Fruit fly (Drosophila melanogaster) whole organism, prepupa: ENCODE data around the gene CG5888.
A peak's percentile ranks its signal among the peaks of the same experiment; 100 is the strongest.

Source experiments
- Blimp-1 ChIP-seq: fragments of 200-800 bp; sonication (Bioruptor generic); optimal IDR thresholded peaks from 3 replicates; lab custom pipeline; 2017; ENCODE audit warnings: missing biosample characterization, missing genetic modification characterization, mild to moderate bottlenecking, moderate library complexity, missing genetic modification reagents
- CG10669 ChIP-seq: fragments of 200-800 bp; sonication (Bioruptor generic); optimal IDR thresholded peaks from 3 replicates; lab custom pipeline; 2018; ENCODE audit warnings: missing biosample characterization, mild to moderate bottlenecking, missing genetic modification characterization, moderate library complexity
- CG11294 ChIP-seq: fragments of 200-800 bp; sonication (Bioruptor generic); IDR thresholded peaks from 2 replicates; pipeline ENCODE4 v1.3.6; 2022; ENCODE audit warnings: missing biosample characterization, missing genetic modification characterization
- CG15336 ChIP-seq: fragments of 200-800 bp; sonication (Bioruptor generic); IDR thresholded peaks from 2 replicates; pipeline ENCODE4 v1.3.6; 2022; ENCODE audit warnings: missing biosample characterization, missing genetic modification characterization
- CG1621 ChIP-seq: fragments of 200-800 bp; sonication (Bioruptor generic); optimal IDR thresholded peaks from 3 replicates; lab custom pipeline; 2018; ENCODE audit warnings: missing biosample characterization, mild to moderate bottlenecking, missing genetic modification characterization
- CG16779 ChIP-seq: fragments of 200-800 bp; sonication (Bioruptor generic); optimal IDR thresholded peaks from 3 replicates; lab custom pipeline; 2017; ENCODE audit warnings: missing biosample characterization, mild to moderate bottlenecking, missing genetic modification characterization
- CG3032 ChIP-seq: fragments of 200-800 bp; optimal IDR thresholded peaks from 2 replicates; lab custom pipeline; 2019; ENCODE audit warnings: missing biosample characterization, mild to moderate bottlenecking, missing genetic modification characterization, moderate library complexity
- CG31627 ChIP-seq: fragments of 200-800 bp; sonication (Bioruptor generic); optimal IDR thresholded peaks from 3 replicates; lab custom pipeline; 2016; ENCODE audit warnings: missing biosample characterization, missing genetic modification characterization
- CG32006 ChIP-seq: fragments of 200-800 bp; sonication (Bioruptor generic); optimal IDR thresholded peaks from 3 replicates; lab custom pipeline; 2017; ENCODE audit warnings: missing biosample characterization, mild to moderate bottlenecking, missing genetic modification characterization
- CG34406 ChIP-seq: fragments of 200-800 bp; sonication (Bioruptor generic); optimal IDR thresholded peaks from 3 replicates; lab custom pipeline; 2016; ENCODE audit warnings: missing biosample characterization, missing genetic modification characterization
- CG4318 ChIP-seq: fragments of 200-800 bp; sonication (Bioruptor generic); optimal IDR thresholded peaks from 3 replicates; lab custom pipeline; 2017; ENCODE audit warnings: missing biosample characterization, mild to moderate bottlenecking, missing genetic modification characterization
- CG6163 ChIP-seq: fragments of 200-800 bp; sonication (Bioruptor generic); IDR thresholded peaks from 3 replicates; pipeline ENCODE4 v1.3.6; 2022; ENCODE audit warnings: missing biosample characterization, missing genetic modification characterization
- CG6276 ChIP-seq: fragments of 200-800 bp; sonication (Bioruptor generic); optimal IDR thresholded peaks from 2 replicates; lab custom pipeline; 2017; ENCODE audit warnings: missing biosample characterization, mild to moderate bottlenecking, missing genetic modification characterization
- CG6792 ChIP-seq: fragments of 200-800 bp; sonication (Bioruptor generic); optimal IDR thresholded peaks from 3 replicates; lab custom pipeline; 2016; ENCODE audit warnings: missing biosample characterization, missing genetic modification characterization
- CG6808 ChIP-seq: fragments of 200-800 bp; sonication (Bioruptor generic); optimal IDR thresholded peaks from 3 replicates; lab custom pipeline; 2017; ENCODE audit warnings: missing biosample characterization, missing genetic modification characterization, mild to moderate bottlenecking, moderate library complexity, missing genetic modification reagents
- CG6854 ChIP-seq: fragments of 200-800 bp; sonication (Bioruptor generic); optimal IDR thresholded peaks from 2 replicates; lab custom pipeline; 2017; ENCODE audit warnings: missing biosample characterization, mild to moderate bottlenecking, missing genetic modification characterization
- CG7368 ChIP-seq: fragments of 200-800 bp; sonication (Bioruptor generic); optimal IDR thresholded peaks from 3 replicates; lab custom pipeline; 2016; ENCODE audit warnings: missing biosample characterization, missing genetic modification characterization
- CG8119 ChIP-seq: fragments of 200-800 bp; sonication (Bioruptor generic); IDR thresholded peaks from 3 replicates; pipeline ENCODE4 v1.3.6; 2022; ENCODE audit warnings: missing biosample characterization, missing genetic modification characterization
- CG8319 ChIP-seq: fragments of 200-800 bp; sonication (Bioruptor generic); optimal IDR thresholded peaks from 3 replicates; lab custom pipeline; 2016; ENCODE audit warnings: missing biosample characterization, missing genetic modification characterization
- CG8632 ChIP-seq: fragments of 200-800 bp; sonication (Bioruptor generic); optimal IDR thresholded peaks from 3 replicates; lab custom pipeline; 2016; ENCODE audit warnings: missing biosample characterization, missing genetic modification characterization
- CG9139 ChIP-seq: fragments of 200-800 bp; sonication (Bioruptor generic); optimal IDR thresholded peaks from 3 replicates; lab custom pipeline; 2017; ENCODE audit warnings: missing biosample characterization, mild to moderate bottlenecking, missing genetic modification characterization
- Eip75B ChIP-seq: fragments of 200-800 bp; sonication (Bioruptor generic); optimal IDR thresholded peaks from 3 replicates; lab custom pipeline; 2016; ENCODE audit warnings: missing biosample characterization, missing genetic modification characterization
- Eip78C ChIP-seq: fragments of 200-800 bp; sonication (Bioruptor generic); peaks from one replicate; lab custom pipeline; 2016; ENCODE audit warnings: missing biosample characterization, missing genetic modification characterization
- Ets21C ChIP-seq: fragments of 200-800 bp; sonication (Bioruptor generic); optimal IDR thresholded peaks from 3 replicates; lab custom pipeline; 2016; ENCODE audit warnings: missing biosample characterization, missing genetic modification characterization
- Ets96B ChIP-seq: fragments of 200-800 bp; optimal IDR thresholded peaks from 2 replicates; lab custom pipeline; 2019; ENCODE audit warnings: missing biosample characterization, mild to moderate bottlenecking, missing genetic modification characterization, moderate library complexity
- Gug ChIP-seq: fragments of 200-800 bp; sonication (Bioruptor generic); IDR thresholded peaks from 2 replicates; pipeline ENCODE4 v1.3.6; 2022; ENCODE audit warnings: missing biosample characterization, missing genetic modification characterization
- Hr38 ChIP-seq: sonication (Bioruptor generic); optimal IDR thresholded peaks from 2 replicates; lab custom pipeline; 2016; ENCODE audit warnings: missing biosample characterization, missing genetic modification characterization
- Hr4 ChIP-seq: fragments of 200-800 bp; sonication (Bioruptor generic); optimal IDR thresholded peaks from 3 replicates; lab custom pipeline; 2016; ENCODE audit warnings: missing biosample characterization, missing genetic modification characterization
- Met ChIP-seq: fragments of 200-800 bp; sonication (Bioruptor generic); optimal IDR thresholded peaks from 3 replicates; lab custom pipeline; 2016; ENCODE audit warnings: missing biosample characterization, missing genetic modification characterization
- OdsH ChIP-seq: fragments of 200-800 bp; sonication (Bioruptor generic); optimal IDR thresholded peaks from 3 replicates; lab custom pipeline; 2016; ENCODE audit warnings: missing biosample characterization, missing genetic modification characterization
- Smox ChIP-seq: fragments of 200-800 bp; sonication (Bioruptor generic); optimal IDR thresholded peaks from 3 replicates; lab custom pipeline; 2016; ENCODE audit warnings: missing biosample characterization, missing genetic modification characterization
- Sox102F ChIP-seq: fragments of 200-800 bp; sonication (Bioruptor generic); optimal IDR thresholded peaks from 2 replicates; lab custom pipeline; 2016; ENCODE audit warnings: missing biosample characterization, mild to moderate bottlenecking, missing genetic modification characterization
- Sox14 ChIP-seq: fragments of 200-800 bp; sonication (Bioruptor generic); optimal IDR thresholded peaks from 3 replicates; lab custom pipeline; 2016; ENCODE audit warnings: missing biosample characterization, missing genetic modification characterization
- Sox15 ChIP-seq: fragments of 200-800 bp; sonication (Bioruptor generic); optimal IDR thresholded peaks from 3 replicates; lab custom pipeline; 2016; ENCODE audit warnings: missing biosample characterization, missing genetic modification characterization
- achi ChIP-seq: fragments of 200-800 bp; sonication (Bioruptor generic); optimal IDR thresholded peaks from 3 replicates; lab custom pipeline; 2016; ENCODE audit warnings: missing biosample characterization, missing genetic modification characterization
- acj6 ChIP-seq: fragments of 200-800 bp; sonication (Bioruptor generic); optimal IDR thresholded peaks from 3 replicates; lab custom pipeline; 2016; ENCODE audit warnings: missing biosample characterization, missing genetic modification characterization
- cyc ChIP-seq: fragments of 200-800 bp; sonication (Bioruptor generic); optimal IDR thresholded peaks from 3 replicates; lab custom pipeline; 2016; ENCODE audit warnings: missing biosample characterization, missing genetic modification characterization
- dac ChIP-seq: fragments of 200-800 bp; sonication (Bioruptor generic); optimal IDR thresholded peaks from 2 replicates; lab custom pipeline; 2017; ENCODE audit warnings: missing biosample characterization, mild to moderate bottlenecking, missing genetic modification characterization
- dsx ChIP-seq: fragments of 200-800 bp; optimal IDR thresholded peaks from 3 replicates; lab custom pipeline; 2019; ENCODE audit warnings: missing biosample characterization, mild to moderate bottlenecking, missing genetic modification characterization, moderate library complexity; ENCODE audit not compliant: poor library complexity, severe bottlenecking
- fd85E ChIP-seq: fragments of 200-800 bp; sonication (Bioruptor generic); optimal IDR thresholded peaks from 3 replicates; lab custom pipeline; 2016; ENCODE audit warnings: missing biosample characterization, missing genetic modification characterization
- fkh ChIP-seq: fragments of 200-800 bp; sonication (Bioruptor generic); optimal IDR thresholded peaks from 3 replicates; lab custom pipeline; 2017; ENCODE audit warnings: missing biosample characterization, mild to moderate bottlenecking, missing genetic modification characterization, moderate library complexity
- lz ChIP-seq: fragments of 200-800 bp; sonication (Bioruptor generic); optimal IDR thresholded peaks from 3 replicates; lab custom pipeline; 2016; ENCODE audit warnings: missing biosample characterization, missing genetic modification characterization
- pdm3 ChIP-seq: fragments of 200-800 bp; sonication (Bioruptor generic); optimal IDR thresholded peaks from 3 replicates; lab custom pipeline; 2016; ENCODE audit warnings: missing biosample characterization, missing genetic modification characterization
- salr ChIP-seq, 2 experiments: fragments of 200-800 bp; sonication (Bioruptor generic); optimal IDR thresholded peaks; 3 replicates each; lab custom pipeline; 2016 to 2018; ENCODE audit warnings: missing biosample characterization in 2 of 2, missing genetic modification characterization in 2 of 2, mild to moderate bottlenecking in 1 of 2
- spab ChIP-seq: fragments of 200-800 bp; sonication (Bioruptor generic); optimal IDR thresholded peaks from 2 replicates; lab custom pipeline; 2017; ENCODE audit warnings: missing biosample characterization, mild to moderate bottlenecking, missing genetic modification characterization, missing genetic modification reagents
- ss ChIP-seq, 2 experiments: fragments of 200-800 bp; sonication (Bioruptor generic); optimal IDR thresholded peaks; 2 replicates in 1 of 2; 3 replicates in 1 of 2; lab custom pipeline; 2017 to 2018; ENCODE audit warnings: mild to moderate bottlenecking in 2 of 2, missing biosample characterization in 2 of 2, missing genetic modification characterization in 2 of 2, moderate library complexity in 1 of 2
- topi ChIP-seq: fragments of 200-800 bp; sonication (Bioruptor generic); optimal IDR thresholded peaks from 3 replicates; lab custom pipeline; 2016; ENCODE audit warnings: missing biosample characterization, missing genetic modification characterization
- vri ChIP-seq: fragments of 200-800 bp; sonication (Bioruptor generic); optimal IDR thresholded peaks from 3 replicates; lab custom pipeline; 2016; ENCODE audit warnings: missing biosample characterization, mild to moderate bottlenecking, missing genetic modification characterization

The CG5888 gene

dm6 chr2L:16448451-16449206 is at the start of gene CG5888 (continued):
- TF ChIP-seq CG3032 (peak; percentile 74), Eip75B (GFP tag; lab: Kevin White, UChicago) (peak; percentile 72), Met (GFP tag; lab: Kevin White, UChicago) (peak; percentile 69), CG8319 (peak; percentile 28), CG32006 (GFP tag; lab: Kevin White, UChicago) (peak; percentile 91), vri (GFP tag; lab: Kevin White, UChicago) (peak; percentile 5), CG16779 (tag; lab: Kevin White, UChicago) (peak; percentile 83), CG6276 (peak; percentile 72), lz (GFP tag; lab: Kevin White, UChicago) (peak; percentile 31), Eip78C (GFP tag; lab: Kevin White, UChicago) (peak; percentile 70)

dm6 chr2L:16497196-16497595 is 48.9 kb upstream of the CG5888 start:
- TF ChIP-seq Met (GFP tag; lab: Kevin White, UChicago): no peak
- TF ChIP-seq CG6163 (GFP tag; lab: Robert Waterston, UW): no peak
- no peak for TF ChIP-seq cyc (GFP tag; lab: Kevin White, UChicago)
- TF ChIP-seq Eip78C (GFP tag; lab: Kevin White, UChicago): peak; percentile 28
- TF ChIP-seq Ets21C: no peak
- TF ChIP-seq CG7368 (GFP tag; lab: Kevin White, UChicago): no peak
- no peak for TF ChIP-seq CG16779 (tag; lab: Kevin White, UChicago)
- TF ChIP-seq OdsH (GFP tag; lab: Kevin White, UChicago): no peak
- no peak for TF ChIP-seq fkh (GFP tag; lab: Kevin White, UChicago)
- no peak for TF ChIP-seq topi (GFP tag; lab: Kevin White, UChicago)
- no peak for TF ChIP-seq Sox102F (GFP tag; lab: Kevin White, UChicago)
- no peak for TF ChIP-seq Hr38 (GFP tag; lab: Kevin White, UChicago)
- no peak for TF ChIP-seq Sox14 (GFP tag; lab: Kevin White, UChicago)
- TF ChIP-seq CG8119: peak; percentile 55; the same call in 1 of the 3 replicates
- no peak for TF ChIP-seq CG10669
- no peak for TF ChIP-seq CG4318
- TF ChIP-seq dsx (GFP tag; lab: Kevin White, UChicago): no peak
- TF ChIP-seq CG15336 (GFP tag; lab: Robert Waterston, UW): peak; percentile 72
- no peak for TF ChIP-seq salr (GFP tag; optimal IDR thresholded peaks at IDR 0.05; lab: Kevin White, UChicago)
- no peak for TF ChIP-seq CG8632 (GFP tag; lab: Kevin White, UChicago)
- TF ChIP-seq Eip75B (GFP tag; lab: Kevin White, UChicago): no peak
- no peak for TF ChIP-seq dac (GFP tag; lab: Kevin White, UChicago)
- no peak for TF ChIP-seq lz (GFP tag; lab: Kevin White, UChicago)
- TF ChIP-seq CG6854 (GFP tag; lab: Kevin White, UChicago): no peak
- TF ChIP-seq CG32006 (GFP tag; lab: Kevin White, UChicago): no peak
- no peak for TF ChIP-seq CG8319
- no peak for TF ChIP-seq CG34406 (GFP tag; lab: Kevin White, UChicago)
- TF ChIP-seq ss (GFP tag; optimal IDR thresholded peaks at IDR 0.05; lab: Kevin White, UChicago): no peak
- TF ChIP-seq fd85E (GFP tag; lab: Kevin White, UChicago): no peak
- TF ChIP-seq CG11294 (GFP tag; lab: Robert Waterston, UW): no peak
- TF ChIP-seq CG6808 (GFP tag; lab: Kevin White, UChicago): no peak
- TF ChIP-seq achi (GFP tag; lab: Kevin White, UChicago): peak; percentile 8
- TF ChIP-seq CG6276: peak; percentile 4
- no peak for TF ChIP-seq acj6 (GFP tag; lab: Kevin White, UChicago)
- TF ChIP-seq CG9139 (GFP tag; lab: Kevin White, UChicago): no peak
- TF ChIP-seq CG1621 (tag; lab: Kevin White, UChicago): no peak
- TF ChIP-seq Smox: no peak
- no peak for TF ChIP-seq Blimp-1
- TF ChIP-seq CG6792 (GFP tag; lab: Kevin White, UChicago): no peak
- TF ChIP-seq pdm3 (GFP tag; lab: Kevin White, UChicago): no peak
- TF ChIP-seq Ets96B (tag; lab: Kevin White, UChicago): no peak
- no peak for TF ChIP-seq CG31627 (GFP tag; lab: Kevin White, UChicago)
- no peak for TF ChIP-seq CG3032
- TF ChIP-seq Sox15 (GFP tag; lab: Kevin White, UChicago): no peak
- no peak for TF ChIP-seq Gug (GFP tag; lab: Robert Waterston, UW)
- no peak for TF ChIP-seq spab (GFP tag; lab: Kevin White, UChicago)
- peak; percentile 31 for TF ChIP-seq Hr4 (GFP tag; lab: Kevin White, UChicago)
